Worm (Caenorhabditis elegans) whole organism, early embryonic: ENCODE results near the gene ges-1.

Source experiments
- ama-1 ChIP-seq: fragments of 150-350 bp; optimal IDR thresholded peaks from 2 replicates; lab custom pipeline; 2014
- hnd-1 ChIP-seq: sonication (generic microtip); optimal IDR thresholded peaks from 2 replicates; lab custom pipeline; 2016; ENCODE audit warnings: missing genetic modification characterization, missing compliant biosample characterization
- tbx-11 ChIP-seq: fragments of 200-800 bp; sonication (Bioruptor generic); IDR thresholded peaks from 2 replicates; pipeline ENCODE4 v1.3.6; 2022; ENCODE audit warnings: missing genetic modification characterization, missing compliant biosample characterization

- TF ChIP-seq ama-1 (lab: Kevin White, UChicago) (no peak), tbx-11 (GFP tag; lab: Robert Waterston, UW) (no peak), hnd-1 (tag; lab: Kevin White, UChicago) (no peak)
Observed at ce11 chrV:1464543-1465040, 32.7 kb upstream of the ges-1 start, which contains the start of the genes fpn-1.2 and pqn-54.
